Fruit fly (Drosophila melanogaster) whole organism, embryonic: Measurements from ENCODE around the gene 7B2.

ENCODE experiments used
- Ada2b ChIP-seq: fragments of 200-800 bp; sonication (Bioruptor generic); IDR thresholded peaks from 2 replicates; pipeline ENCODE4 v1.3.6; 2022; ENCODE audit warnings: missing biosample characterization, missing genetic modification characterization
- CG10209 ChIP-seq: fragments of 200-800 bp; sonication (Bioruptor generic); optimal IDR thresholded peaks from 3 replicates; lab custom pipeline; 2017; ENCODE audit warnings: missing biosample characterization, mild to moderate bottlenecking, missing genetic modification characterization, missing genetic modification reagents
- CG10267 ChIP-seq: fragments of 200-800 bp; sonication (Bioruptor generic); optimal IDR thresholded peaks from 2 replicates; lab custom pipeline; 2018; ENCODE audit warnings: missing biosample characterization, mild to moderate bottlenecking, missing genetic modification characterization, moderate library complexity
- CG10274 ChIP-seq: fragments of 200-800 bp; sonication (Bioruptor generic); optimal IDR thresholded peaks from 3 replicates; lab custom pipeline; 2017; ENCODE audit warnings: missing biosample characterization, mild to moderate bottlenecking, missing genetic modification characterization
- CG10431 ChIP-seq: fragments of 200-800 bp; sonication (Bioruptor generic); optimal IDR thresholded peaks from 3 replicates; lab custom pipeline; 2018; ENCODE audit warnings: missing biosample characterization, mild to moderate bottlenecking, missing genetic modification characterization
- CG11085 ChIP-seq: fragments of 200-800 bp; sonication (Bioruptor generic); IDR thresholded peaks from 2 replicates; pipeline ENCODE4 v1.3.6; 2022; ENCODE audit warnings: missing biosample characterization, missing genetic modification characterization
- CG13296 ChIP-seq: fragments of 200-800 bp; sonication (Bioruptor generic); optimal IDR thresholded peaks from 3 replicates; lab custom pipeline; 2018; ENCODE audit warnings: missing biosample characterization, mild to moderate bottlenecking, missing genetic modification characterization
- CG13624 ChIP-seq: fragments of 200-800 bp; sonication (Bioruptor generic); optimal IDR thresholded peaks from 2 replicates; lab custom pipeline; 2016; ENCODE audit warnings: missing biosample characterization, missing genetic modification characterization
- CG14965 ChIP-seq: fragments of 200-800 bp; sonication (Bioruptor generic); optimal IDR thresholded peaks from 2 replicates; lab custom pipeline; 2016; ENCODE audit warnings: missing biosample characterization, missing genetic modification characterization, borderline replicate concordance
- CG15696 ChIP-seq: fragments of 200-800 bp; sonication (Bioruptor generic); optimal IDR thresholded peaks from 2 replicates; lab custom pipeline; 2019; ENCODE audit warnings: missing biosample characterization, mild to moderate bottlenecking, missing genetic modification characterization, moderate library complexity
- CG16815 ChIP-seq: fragments of 200-800 bp; sonication (Bioruptor generic); optimal IDR thresholded peaks from 3 replicates; lab custom pipeline; 2017; ENCODE audit warnings: missing biosample characterization, mild to moderate bottlenecking, missing genetic modification characterization
- CG17912 ChIP-seq: fragments of 200-800 bp; sonication (Bioruptor generic); optimal IDR thresholded peaks from 2 replicates; lab custom pipeline; 2018; ENCODE audit warnings: missing biosample characterization, mild to moderate bottlenecking, missing genetic modification characterization
- CG18262 ChIP-seq: fragments of 200-800 bp; optimal IDR thresholded peaks from 3 replicates; lab custom pipeline; 2019; ENCODE audit warnings: missing biosample characterization, mild to moderate bottlenecking, missing genetic modification characterization, moderate library complexity
- CG3995 ChIP-seq: fragments of 200-800 bp; sonication (Bioruptor generic); optimal IDR thresholded peaks from 3 replicates; lab custom pipeline; 2016; ENCODE audit warnings: missing biosample characterization, missing genetic modification characterization
- CG4820 ChIP-seq: fragments of 200-800 bp; sonication (Bioruptor generic); optimal IDR thresholded peaks from 3 replicates; lab custom pipeline; 2016; ENCODE audit warnings: missing biosample characterization, missing genetic modification characterization
- CG7928 ChIP-seq: fragments of 200-800 bp; sonication (Bioruptor generic); optimal IDR thresholded peaks from 2 replicates; lab custom pipeline; 2017; ENCODE audit warnings: missing biosample characterization, mild to moderate bottlenecking, missing genetic modification characterization
- D ChIP-seq, 2 experiments: fragments of 200-800 bp in 1 of 2; fragments of >200 bp in 1 of 2; sonication (Bioruptor generic) in 1 of 2; optimal IDR thresholded peaks; 2 replicates in 1 of 2; 3 replicates in 1 of 2; lab custom pipeline; 2017; ENCODE audit warnings: mild to moderate bottlenecking in 1 of 2, missing biosample characterization in 1 of 2, missing genetic modification characterization in 1 of 2, missing genetic modification reagents in 1 of 2
- Dll ChIP-seq: fragments of 200-800 bp; sonication (Bioruptor generic); IDR thresholded peaks from 4 replicates; pipeline ENCODE4 v1.3.6; 2022; ENCODE audit warnings: missing biosample characterization, missing genetic modification characterization; ENCODE audit not compliant: partially characterized antibody
- GATAe ChIP-seq: fragments of 200-800 bp; sonication (Bioruptor generic); conservative IDR thresholded peaks from 2 replicates; pipeline ENCODE4 v1.3.6; 2022; ENCODE audit warnings: missing biosample characterization, missing genetic modification characterization
- HmgD ChIP-seq: fragments of 200-800 bp; sonication (Bioruptor generic); optimal IDR thresholded peaks from 3 replicates; lab custom pipeline; 2016; ENCODE audit warnings: missing biosample characterization, missing genetic modification characterization
- Hmx ChIP-seq: fragments of 200-800 bp; sonication (Bioruptor generic); optimal IDR thresholded peaks from 2 replicates; lab custom pipeline; 2016; ENCODE audit warnings: missing biosample characterization, missing genetic modification characterization
- Rfx ChIP-seq: fragments of 200-800 bp; sonication (Bioruptor generic); IDR thresholded peaks from 2 replicates; pipeline ENCODE4 v1.3.6; 2022; ENCODE audit warnings: missing biosample characterization, missing genetic modification characterization
- Rx ChIP-seq: fragments of 200-800 bp; sonication (Bioruptor generic); IDR thresholded peaks from 2 replicates; pipeline ENCODE4 v1.3.6; 2022; ENCODE audit warnings: missing biosample characterization, missing genetic modification characterization
- Spps ChIP-seq: fragments of 200-800 bp; sonication (Bioruptor generic); optimal IDR thresholded peaks from 2 replicates; lab custom pipeline; 2018; ENCODE audit warnings: missing biosample characterization, mild to moderate bottlenecking, missing genetic modification characterization
- Sry-δ ChIP-seq: fragments of 200-800 bp; sonication (Bioruptor generic); optimal IDR thresholded peaks from 2 replicates; lab custom pipeline; 2016; ENCODE audit warnings: missing biosample characterization, missing genetic modification characterization
- Tbp ChIP-seq: fragments of >200 bp; optimal IDR thresholded peaks from 2 replicates; lab custom pipeline; 2018; ENCODE audit warnings: missing biosample characterization, missing genetic modification characterization
- Usf ChIP-seq: fragments of 200-800 bp; sonication (Bioruptor generic); optimal IDR thresholded peaks from 2 replicates; lab custom pipeline; 2017; ENCODE audit warnings: missing genotype, missing biosample characterization, missing genetic modification characterization
- ab ChIP-seq: fragments of 200-800 bp; sonication (Bioruptor generic); optimal IDR thresholded peaks from 2 replicates; lab custom pipeline; 2016; ENCODE audit warnings: missing biosample characterization, missing genetic modification characterization
- chif ChIP-seq, 2 experiments: fragments of 200-800 bp; sonication (Bioruptor generic); optimal IDR thresholded peaks; 3 replicates each; lab custom pipeline; 2016; ENCODE audit warnings: missing biosample characterization in 2 of 2, missing genetic modification characterization in 2 of 2
- dati ChIP-seq: fragments of 200-800 bp; sonication (Bioruptor generic); IDR thresholded peaks from 2 replicates; pipeline ENCODE4 v1.3.6; 2022; ENCODE audit warnings: missing biosample characterization, missing genetic modification characterization
- emc ChIP-seq: fragments of 200-800 bp; sonication (Bioruptor generic); optimal IDR thresholded peaks from 2 replicates; lab custom pipeline; 2016; ENCODE audit warnings: missing biosample characterization, missing genetic modification characterization
- ems ChIP-seq: fragments of 200-800 bp; sonication (Bioruptor generic); optimal IDR thresholded peaks from 3 replicates; lab custom pipeline; 2016; ENCODE audit warnings: missing biosample characterization, missing genetic modification characterization
- esg ChIP-seq: fragments of 200-800 bp; sonication (Bioruptor generic); conservative IDR thresholded peaks from 2 replicates; pipeline ENCODE4 v1.3.6; 2022; ENCODE audit warnings: missing biosample characterization, missing genetic modification characterization
- eve ChIP-seq, 2 experiments: fragments of >200 bp; optimal IDR thresholded peaks; 2 replicates each; lab custom pipeline; 2017; ENCODE audit warnings: missing biosample characterization in 2 of 2, missing genetic modification characterization in 2 of 2
- eyg ChIP-seq: fragments of 200-800 bp; sonication (Bioruptor generic); optimal IDR thresholded peaks from 3 replicates; lab custom pipeline; 2016; ENCODE audit warnings: missing biosample characterization, missing genetic modification characterization
- fd64A ChIP-seq: fragments of 200-800 bp; sonication (Bioruptor generic); optimal IDR thresholded peaks from 3 replicates; lab custom pipeline; 2018; ENCODE audit warnings: missing biosample characterization, mild to moderate bottlenecking, missing genetic modification characterization
- gro ChIP-seq: fragments of 200-800 bp; sonication (Bioruptor generic); optimal IDR thresholded peaks from 2 replicates; lab custom pipeline; 2016; ENCODE audit warnings: missing biosample characterization, missing genetic modification characterization
- knrl ChIP-seq: fragments of 200-800 bp; sonication (Bioruptor generic); IDR thresholded peaks from 3 replicates; pipeline ENCODE4 v1.3.6; 2022; ENCODE audit warnings: missing biosample characterization, missing genetic modification characterization; ENCODE audit not compliant: partially characterized antibody
- luna ChIP-seq: fragments of 200-800 bp; sonication (Bioruptor generic); optimal IDR thresholded peaks from 2 replicates; lab custom pipeline; 2016; ENCODE audit warnings: missing biosample characterization, missing genetic modification characterization
- maf-S ChIP-seq: fragments of 200-800 bp; sonication (Bioruptor generic); optimal IDR thresholded peaks from 2 replicates; lab custom pipeline; 2016; ENCODE audit warnings: missing biosample characterization, missing genetic modification characterization
- org-1 ChIP-seq: fragments of 200-800 bp; sonication (Bioruptor generic); optimal IDR thresholded peaks from 2 replicates; lab custom pipeline; 2017; ENCODE audit warnings: missing biosample characterization, missing genetic modification characterization
- pb ChIP-seq: fragments of 200-800 bp; sonication (Bioruptor generic); optimal IDR thresholded peaks from 3 replicates; lab custom pipeline; 2016; ENCODE audit warnings: missing biosample characterization, missing genetic modification characterization
- peb ChIP-seq: fragments of 200-800 bp; sonication (Bioruptor generic); IDR thresholded peaks from 2 replicates; pipeline ENCODE4 v1.3.6; 2022; ENCODE audit warnings: missing biosample characterization, missing genetic modification characterization
- repo ChIP-seq: fragments of 200-800 bp; sonication (Bioruptor generic); optimal IDR thresholded peaks from 2 replicates; lab custom pipeline; 2016; ENCODE audit warnings: missing biosample characterization, missing genetic modification characterization
- sisA ChIP-seq: fragments of 200-800 bp; sonication (Bioruptor generic); IDR thresholded peaks from 2 replicates; pipeline ENCODE4 v1.3.6; 2022; ENCODE audit warnings: missing biosample characterization, missing genetic modification characterization
- tap ChIP-seq: fragments of 200-800 bp; optimal IDR thresholded peaks from 3 replicates; lab custom pipeline; 2019; ENCODE audit warnings: missing biosample characterization, mild to moderate bottlenecking, missing genetic modification characterization, moderate library complexity
- trh ChIP-seq: fragments of 200-800 bp; sonication (Bioruptor generic); optimal IDR thresholded peaks from 2 replicates; lab custom pipeline; 2016; ENCODE audit warnings: missing biosample characterization, missing genetic modification characterization
- tup ChIP-seq: fragments of 200-800 bp; sonication (Bioruptor generic); optimal IDR thresholded peaks from 2 replicates; lab custom pipeline; 2016; ENCODE audit warnings: missing biosample characterization, mild to moderate bottlenecking, missing genetic modification characterization, moderate library complexity
- twi ChIP-seq: fragments of 200-800 bp; optimal IDR thresholded peaks from 2 replicates; lab custom pipeline; 2019; ENCODE audit warnings: missing biosample characterization, mild to moderate bottlenecking, missing genetic modification characterization, moderate library complexity
- zen ChIP-seq: fragments of 200-800 bp; sonication (Bioruptor generic); optimal IDR thresholded peaks from 3 replicates; lab custom pipeline; 2018; ENCODE audit warnings: missing biosample characterization, mild to moderate bottlenecking, missing genetic modification characterization, moderate library complexity

The 7B2 gene

dm6 chr3R:5368170-5368781 is 8.3 kb upstream of the 7B2 start, which contains the start of gene Cerk (continued):
- TF ChIP-seq CG3995 (peak; percentile 93), repo (no peak), CG10267 (tag; lab: Kevin White, UChicago) (peak; percentile 27), Dll (peak; percentile 58; the same call in 3 of the 4 replicates), HmgD (GFP tag; lab: Kevin White, UChicago) (peak; percentile 71), peb (GFP tag; lab: Robert Waterston, UW) (no peak), zen (peak; percentile 0), trh (no peak), CG16815 (GFP tag; lab: Kevin White, UChicago) (no peak), CG15696 (tag; lab: Kevin White, UChicago) (no peak), org-1 (GFP tag; lab: Kevin White, UChicago) (no peak), eyg (GFP tag; lab: Kevin White, UChicago) (peak; percentile 59), dati (GFP tag; lab: Robert Waterston, UW) (no peak), CG14965 (GFP tag; lab: Kevin White, UChicago) (no peak), Rx (no peak), CG11085 (peak; percentile 47; the same call in 1 of the 2 replicates), CG4820 (no peak), emc (GFP tag; lab: Kevin White, UChicago) (no peak), eve (GFP tag; optimal IDR thresholded peaks at IDR 0.05; lab: Kevin White, UChicago) (no peak), maf-S (GFP tag; lab: Kevin White, UChicago) (no peak), D (optimal IDR thresholded peaks at IDR 0.05; lab: Kevin White, UChicago) (no peak), D (GFP tag; optimal IDR thresholded peaks at IDR 0.05; lab: Kevin White, UChicago) (no peak), gro (GFP tag; lab: Kevin White, UChicago) (peak; percentile 38), CG7928 (GFP tag; lab: Kevin White, UChicago) (peak; percentile 91), Hmx (no peak), pb (no peak), fd64A (no peak), esg (GFP tag; lab: Robert Waterston, UW) (no peak), CG13624 (GFP tag; lab: Kevin White, UChicago) (peak; percentile 41), sisA (GFP tag; lab: Robert Waterston, UW) (peak; percentile 17; the same call in 1 of the 2 replicates), tup (no peak), Tbp (GFP tag; lab: Kevin White, UChicago) (no peak), CG10209 (GFP tag; lab: Kevin White, UChicago) (peak; percentile 34), Spps (tag; lab: Kevin White, UChicago) (no peak), CG18262 (tag; lab: Kevin White, UChicago) (no peak), chif (GFP tag; optimal IDR thresholded peaks at IDR 0.05; lab: Kevin White, UChicago) (peak in 1 of 2 experiments; percentile 30), knrl (GFP tag; lab: Robert Waterston, UW) (peak; percentile 65; the same call in 2 of the 3 replicates), twi (no peak), Rfx (GFP tag; lab: Robert Waterston, UW) (peak; percentile 73), CG17912 (GFP tag; lab: Kevin White, UChicago) (no peak), CG10431 (GFP tag; lab: Kevin White, UChicago) (peak; percentile 25), Sry-δ (GFP tag; lab: Kevin White, UChicago) (peak; percentile 66), GATAe (GFP tag; lab: Robert Waterston, UW) (no peak), Usf (GFP tag; lab: Kevin White, UChicago) (peak; percentile 20), luna (GFP tag; lab: Kevin White, UChicago) (no peak), ems (GFP tag; lab: Kevin White, UChicago) (peak; percentile 24), Ada2b (GFP tag; lab: Robert Waterston, UW) (no peak), ab (GFP tag; lab: Kevin White, UChicago) (no peak), tap (tag; lab: Kevin White, UChicago) (no peak), CG13296 (GFP tag; lab: Kevin White, UChicago) (peak; percentile 2), CG10274 (no peak)
